Fruit fly (Drosophila melanogaster) whole organism, embryonic: ENCODE measurements around the gene tmod.

Source experiments
- ATbp ChIP-seq: fragments of 200-800 bp; sonication (Bioruptor generic); optimal IDR thresholded peaks from 2 replicates; lab custom pipeline; 2017; ENCODE audit warnings: missing biosample characterization, mild to moderate bottlenecking, missing genetic modification characterization, missing genetic modification reagents
- BtbVII ChIP-seq: fragments of 200-800 bp; sonication (Bioruptor generic); optimal IDR thresholded peaks from 3 replicates; lab custom pipeline; 2017; ENCODE audit warnings: missing biosample characterization, mild to moderate bottlenecking, missing genetic modification characterization
- CG1024 ChIP-seq: fragments of 200-800 bp; sonication (Bioruptor generic); IDR thresholded peaks from 2 replicates; pipeline ENCODE4 v1.3.6; 2022; ENCODE audit warnings: missing biosample characterization, missing genetic modification characterization
- CG10431 ChIP-seq: fragments of 200-800 bp; sonication (Bioruptor generic); optimal IDR thresholded peaks from 3 replicates; lab custom pipeline; 2018; ENCODE audit warnings: missing biosample characterization, mild to moderate bottlenecking, missing genetic modification characterization
- CG10979 ChIP-seq: fragments of 200-800 bp; sonication (Bioruptor generic); optimal IDR thresholded peaks from 2 replicates; lab custom pipeline; 2018; ENCODE audit warnings: missing biosample characterization, mild to moderate bottlenecking, missing genetic modification characterization, moderate library complexity
- CG11247 ChIP-seq: fragments of 200-800 bp; sonication (Bioruptor generic); IDR thresholded peaks from 2 replicates; pipeline ENCODE4 v1.3.6; 2022; ENCODE audit warnings: missing biosample characterization, missing genetic modification characterization
- CG11504 ChIP-seq: fragments of 200-800 bp; sonication (Bioruptor generic); optimal IDR thresholded peaks from 3 replicates; lab custom pipeline; 2019; ENCODE audit warnings: missing biosample characterization, mild to moderate bottlenecking, missing genetic modification characterization, moderate library complexity
- CG12104 ChIP-seq: fragments of 200-800 bp; sonication (Bioruptor generic); optimal IDR thresholded peaks from 3 replicates; lab custom pipeline; 2016; ENCODE audit warnings: missing biosample characterization, missing genetic modification characterization
- CG13424 ChIP-seq: fragments of 200-800 bp; sonication (Bioruptor generic); optimal IDR thresholded peaks from 2 replicates; lab custom pipeline; 2019; ENCODE audit warnings: missing biosample characterization, mild to moderate bottlenecking, missing genetic modification characterization, moderate library complexity
- CG14441 ChIP-seq: fragments of 200-800 bp; sonication (Bioruptor generic); IDR thresholded peaks from 2 replicates; pipeline ENCODE4 v1.3.6; 2022; ENCODE audit warnings: missing biosample characterization, missing genetic modification characterization
- CG17359 ChIP-seq: fragments of 200-800 bp; sonication (Bioruptor generic); optimal IDR thresholded peaks from 3 replicates; lab custom pipeline; 2018; ENCODE audit warnings: missing biosample characterization, mild to moderate bottlenecking, missing genetic modification characterization, moderate library complexity
- CG18262 ChIP-seq: fragments of 200-800 bp; optimal IDR thresholded peaks from 3 replicates; lab custom pipeline; 2019; ENCODE audit warnings: missing biosample characterization, mild to moderate bottlenecking, missing genetic modification characterization, moderate library complexity
- CG2678 ChIP-seq: fragments of 200-800 bp; sonication (Bioruptor generic); optimal IDR thresholded peaks from 3 replicates; lab custom pipeline; 2019; ENCODE audit warnings: missing biosample characterization, mild to moderate bottlenecking, missing genetic modification characterization, moderate library complexity
- CG2712 ChIP-seq: fragments of 200-800 bp; optimal IDR thresholded peaks from 3 replicates; lab custom pipeline; 2019; ENCODE audit warnings: missing biosample characterization, mild to moderate bottlenecking, missing genetic modification characterization, moderate library complexity
- CG31224 ChIP-seq: fragments of 200-800 bp; sonication (Bioruptor generic); IDR thresholded peaks from 2 replicates; pipeline ENCODE4 v1.3.6; 2022; ENCODE audit warnings: missing biosample characterization, missing genetic modification characterization
- CG4282 ChIP-seq: fragments of 200-800 bp; sonication (Bioruptor generic); optimal IDR thresholded peaks from 2 replicates; lab custom pipeline; 2016; ENCODE audit warnings: missing biosample characterization, missing genetic modification characterization
- CG4730 ChIP-seq: fragments of 200-800 bp; sonication (Bioruptor generic); IDR thresholded peaks from 2 replicates; pipeline ENCODE4 v1.3.6; 2022; ENCODE audit warnings: missing biosample characterization, missing genetic modification characterization
- CG6254 ChIP-seq: fragments of 200-800 bp; sonication (Bioruptor generic); optimal IDR thresholded peaks from 3 replicates; lab custom pipeline; 2017; ENCODE audit warnings: mild to moderate bottlenecking, missing biosample characterization, missing genetic modification reagents, missing genetic modification characterization
- CG6813 ChIP-seq: fragments of 200-800 bp; sonication (Bioruptor generic); optimal IDR thresholded peaks from 2 replicates; lab custom pipeline; 2017; ENCODE audit warnings: missing biosample characterization, missing genetic modification characterization, mild to moderate bottlenecking, moderate library complexity, missing genetic modification reagents
- CG7839 ChIP-seq: fragments of 200-800 bp; sonication (Bioruptor generic); optimal IDR thresholded peaks from 3 replicates; lab custom pipeline; 2018; ENCODE audit warnings: missing biosample characterization, mild to moderate bottlenecking, missing genetic modification characterization, moderate library complexity
- CG7987 ChIP-seq: fragments of 200-800 bp; sonication (Bioruptor generic); optimal IDR thresholded peaks from 2 replicates; lab custom pipeline; 2018; ENCODE audit warnings: missing biosample characterization, mild to moderate bottlenecking, missing genetic modification characterization, moderate library complexity
- D19A ChIP-seq: fragments of 200-800 bp; optimal IDR thresholded peaks from 3 replicates; lab custom pipeline; 2019; ENCODE audit warnings: missing biosample characterization, mild to moderate bottlenecking, missing genetic modification characterization, moderate library complexity
- D19B ChIP-seq: fragments of 200-800 bp; sonication (Bioruptor generic); optimal IDR thresholded peaks from 2 replicates; lab custom pipeline; 2017; ENCODE audit warnings: missing biosample characterization, mild to moderate bottlenecking, missing genetic modification characterization
- Deaf1 ChIP-seq: fragments of 200-800 bp; optimal IDR thresholded peaks from 3 replicates; lab custom pipeline; 2019; ENCODE audit warnings: missing biosample characterization, mild to moderate bottlenecking, missing genetic modification characterization, moderate library complexity
- Doc2 ChIP-seq: fragments of 200-800 bp; sonication (Bioruptor generic); IDR thresholded peaks from 2 replicates; pipeline ENCODE4 v1.3.6; 2022; ENCODE audit warnings: missing biosample characterization, missing genetic modification characterization
- Drgx ChIP-seq: fragments of 200-800 bp; sonication (Bioruptor generic); IDR thresholded peaks from 2 replicates; pipeline ENCODE4 v1.3.6; 2022; ENCODE audit warnings: missing biosample characterization, missing genetic modification characterization
- Hr3 ChIP-seq: fragments of 200-800 bp; sonication (Bioruptor generic); optimal IDR thresholded peaks from 3 replicates; lab custom pipeline; 2016; ENCODE audit warnings: missing biosample characterization, missing genetic modification characterization
- NK7.1 ChIP-seq: fragments of 200-800 bp; sonication (Bioruptor generic); optimal IDR thresholded peaks from 3 replicates; lab custom pipeline; 2016; ENCODE audit warnings: missing biosample characterization, missing genetic modification characterization
- Nf-YA ChIP-seq: fragments of 200-800 bp; sonication (Bioruptor generic); IDR thresholded peaks from 2 replicates; pipeline ENCODE4 v1.3.6; 2022; ENCODE audit warnings: missing biosample characterization, missing genetic modification characterization
- Sox100B ChIP-seq: fragments of 200-800 bp; sonication (Bioruptor generic); optimal IDR thresholded peaks from 3 replicates; lab custom pipeline; 2018; ENCODE audit warnings: missing biosample characterization, mild to moderate bottlenecking, missing genetic modification characterization
- Sox102F ChIP-seq: fragments of 200-800 bp; sonication (Bioruptor generic); optimal IDR thresholded peaks from 2 replicates; lab custom pipeline; 2018; ENCODE audit warnings: missing biosample characterization, mild to moderate bottlenecking, missing genetic modification characterization, moderate library complexity
- Ssrp ChIP-seq: fragments of 200-800 bp; sonication (Bioruptor generic); optimal IDR thresholded peaks from 2 replicates; lab custom pipeline; 2018; ENCODE audit warnings: missing biosample characterization, mild to moderate bottlenecking, missing genetic modification characterization, moderate library complexity
- Xbp1 ChIP-seq: fragments of 200-800 bp; sonication (Bioruptor generic); optimal IDR thresholded peaks from 3 replicates; lab custom pipeline; 2016; ENCODE audit warnings: missing biosample characterization, mild to moderate bottlenecking, missing genetic modification characterization
- bcd ChIP-seq: fragments of 200-800 bp; sonication (Bioruptor generic); optimal IDR thresholded peaks from 2 replicates; lab custom pipeline; 2017; ENCODE audit warnings: missing biosample characterization, mild to moderate bottlenecking, missing genetic modification characterization
- crol ChIP-seq: fragments of 200-800 bp; sonication (Bioruptor generic); IDR thresholded peaks from 2 replicates; pipeline ENCODE4 v1.3.6; 2022; ENCODE audit warnings: missing biosample characterization, missing genetic modification characterization
- dmrt11E ChIP-seq: fragments of 200-800 bp; sonication (Bioruptor generic); optimal IDR thresholded peaks from 3 replicates; lab custom pipeline; 2018; ENCODE audit warnings: missing biosample characterization, mild to moderate bottlenecking, missing genetic modification characterization, moderate library complexity
- ems ChIP-seq: fragments of 200-800 bp; sonication (Bioruptor generic); optimal IDR thresholded peaks from 3 replicates; lab custom pipeline; 2016; ENCODE audit warnings: missing biosample characterization, missing genetic modification characterization
- en ChIP-seq: fragments of 200-800 bp; sonication (Bioruptor generic); optimal IDR thresholded peaks from 2 replicates; lab custom pipeline; 2016; ENCODE audit warnings: missing biosample characterization, missing genetic modification characterization
- eve ChIP-seq, 2 experiments: fragments of >200 bp; optimal IDR thresholded peaks; 2 replicates each; lab custom pipeline; 2017; ENCODE audit warnings: missing biosample characterization in 2 of 2, missing genetic modification characterization in 2 of 2
- fd96Cb ChIP-seq: fragments of 200-800 bp; sonication (Bioruptor generic); optimal IDR thresholded peaks from 2 replicates; lab custom pipeline; 2018; ENCODE audit warnings: missing biosample characterization, mild to moderate bottlenecking, missing genetic modification characterization, moderate library complexity
- gem ChIP-seq: fragments of 200-800 bp; sonication (Bioruptor generic); optimal IDR thresholded peaks from 2 replicates; lab custom pipeline; 2019; ENCODE audit warnings: missing biosample characterization, mild to moderate bottlenecking, missing genetic modification characterization, moderate library complexity
- mld ChIP-seq: fragments of 200-800 bp; sonication (Bioruptor generic); IDR thresholded peaks from 3 replicates; pipeline ENCODE4 v1.3.6; 2022; ENCODE audit warnings: missing biosample characterization, missing genetic modification characterization; ENCODE audit not compliant: partially characterized antibody
- nmo ChIP-seq: fragments of 200-800 bp; sonication (Bioruptor generic); optimal IDR thresholded peaks from 2 replicates; lab custom pipeline; 2018; ENCODE audit warnings: missing biosample characterization, mild to moderate bottlenecking, missing genetic modification characterization, moderate library complexity
- nom ChIP-seq: fragments of 200-800 bp; sonication (Bioruptor generic); optimal IDR thresholded peaks from 2 replicates; lab custom pipeline; 2017; ENCODE audit warnings: missing biosample characterization, missing genetic modification characterization, mild to moderate bottlenecking, moderate library complexity, missing genetic modification reagents
- repo ChIP-seq: fragments of 200-800 bp; sonication (Bioruptor generic); optimal IDR thresholded peaks from 2 replicates; lab custom pipeline; 2016; ENCODE audit warnings: missing biosample characterization, missing genetic modification characterization
- ro ChIP-seq: fragments of 200-800 bp; sonication (Bioruptor generic); IDR thresholded peaks from 2 replicates; pipeline ENCODE4 v1.3.6; 2022; ENCODE audit warnings: missing biosample characterization, missing genetic modification characterization
- row ChIP-seq: fragments of 200-800 bp; sonication (Bioruptor generic); IDR thresholded peaks from 3 replicates; pipeline ENCODE4 v1.3.6; 2022; ENCODE audit warnings: missing biosample characterization, missing genetic modification characterization
- run ChIP-seq: fragments of 200-800 bp; sonication (Bioruptor generic); optimal IDR thresholded peaks from 3 replicates; lab custom pipeline; 2018; ENCODE audit warnings: missing biosample characterization, mild to moderate bottlenecking, missing genetic modification characterization
- shn ChIP-seq: fragments of 200-800 bp; sonication (Bioruptor generic); optimal IDR thresholded peaks from 3 replicates; lab custom pipeline; 2016; ENCODE audit warnings: missing biosample characterization, missing genetic modification characterization
- sug ChIP-seq: fragments of 200-800 bp; optimal IDR thresholded peaks from 2 replicates; lab custom pipeline; 2019; ENCODE audit warnings: missing biosample characterization, mild to moderate bottlenecking, missing genetic modification characterization, moderate library complexity

tmod gene

DNA sequence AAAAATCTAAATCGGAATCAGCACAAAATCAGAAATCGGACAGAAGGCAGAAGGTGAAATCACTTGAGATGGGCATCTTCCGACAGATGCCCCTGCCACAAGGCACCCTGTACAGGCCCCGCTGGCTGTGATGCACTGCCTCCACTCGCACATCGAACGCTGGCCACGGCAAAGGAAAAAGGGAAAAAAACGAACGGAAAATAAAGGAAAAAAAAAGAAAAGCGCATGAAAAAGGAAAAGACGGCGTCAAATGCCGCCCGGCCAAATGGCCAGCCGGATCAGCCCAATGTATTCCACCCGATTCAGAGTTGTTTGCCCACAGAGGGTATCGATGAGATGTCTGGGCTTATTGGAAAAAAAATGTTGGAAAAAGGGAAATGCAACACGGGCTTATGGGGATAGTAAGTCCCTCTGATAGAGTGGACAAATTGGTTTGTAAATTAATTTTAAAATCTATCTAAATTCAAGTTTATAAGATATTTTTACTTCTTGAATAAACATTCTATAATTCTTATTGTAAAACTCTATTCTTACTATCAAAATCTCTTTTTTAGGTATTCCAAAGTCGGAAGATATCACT lies 1.2 kb upstream of the tmod start (continued):
- peak; percentile 59 for TF ChIP-seq row (GFP tag; lab: Robert Waterston, UW)
- TF ChIP-seq CG4730 (GFP tag; lab: Robert Waterston, UW) = no peak
- peak; percentile 37 for TF ChIP-seq CG18262
- no peak for TF ChIP-seq CG11247 (GFP tag; lab: Robert Waterston, UW)
- no peak for TF ChIP-seq Nf-YA
- TF ChIP-seq ro = no peak
- no peak for TF ChIP-seq CG17359 (tag; lab: Kevin White, UChicago)
- peak; percentile 39 for TF ChIP-seq CG11504 (tag; lab: Kevin White, UChicago)
- TF ChIP-seq CG7987 = no peak
- TF ChIP-seq en (GFP tag; lab: Kevin White, UChicago) = no peak
- peak; percentile 9 for TF ChIP-seq Xbp1 (GFP tag; lab: Kevin White, UChicago)
- peak; percentile 47 for TF ChIP-seq CG2678 (tag; lab: Kevin White, UChicago)
- TF ChIP-seq eve (GFP tag; optimal IDR thresholded peaks at IDR 0.05; lab: Kevin White, UChicago) = no peak
- no peak for TF ChIP-seq shn (GFP tag; lab: Kevin White, UChicago)
- peak; percentile 31 for TF ChIP-seq D19A (tag; lab: Kevin White, UChicago)
- peak; percentile 17 for TF ChIP-seq run (tag; lab: Kevin White, UChicago)
- no peak for TF ChIP-seq BtbVII (GFP tag; lab: Kevin White, UChicago)
- TF ChIP-seq CG12104 (GFP tag; lab: Kevin White, UChicago) = no peak
- TF ChIP-seq Hr3 (GFP tag; lab: Kevin White, UChicago) = no peak
- TF ChIP-seq CG13424 = peak; percentile 18
- no peak for TF ChIP-seq sug
- peak; percentile 6 for TF ChIP-seq dmrt11E (tag; lab: Kevin White, UChicago)
- peak; percentile 46 for TF ChIP-seq Sox102F (GFP tag; lab: Kevin White, UChicago)
- TF ChIP-seq gem = peak; percentile 50
- TF ChIP-seq CG6813 = no peak
- TF ChIP-seq bcd = peak; percentile 5
- peak; percentile 23 for TF ChIP-seq CG7839
- TF ChIP-seq Sox100B (GFP tag; lab: Kevin White, UChicago) = peak; percentile 20
- no peak for TF ChIP-seq NK7.1 (GFP tag; lab: Kevin White, UChicago)
- peak; percentile 18 for TF ChIP-seq CG10979
- peak; percentile 32 for TF ChIP-seq nmo (GFP tag; lab: Kevin White, UChicago)
- no peak for TF ChIP-seq Doc2 (GFP tag; lab: Robert Waterston, UW)
- TF ChIP-seq Drgx (GFP tag; lab: Robert Waterston, UW) = 0 out of 2 replicates have a peak, but pooled peaks have one; percentile 26
- peak; percentile 30 for TF ChIP-seq Ssrp (tag; lab: Kevin White, UChicago)
- no peak for TF ChIP-seq repo (GFP tag; lab: Kevin White, UChicago)
- TF ChIP-seq CG1024 (GFP tag; lab: Robert Waterston, UW) = no peak
- peak; percentile 42 for TF ChIP-seq CG2712 (tag; lab: Kevin White, UChicago)
- no peak for TF ChIP-seq nom
- no peak for TF ChIP-seq crol
- no peak for TF ChIP-seq CG10431 (GFP tag; lab: Kevin White, UChicago)
- TF ChIP-seq ATbp = no peak
- TF ChIP-seq ems (GFP tag; lab: Kevin White, UChicago) = no peak
- TF ChIP-seq D19B (GFP tag; lab: Kevin White, UChicago) = peak; percentile 60
- TF ChIP-seq CG6254 (GFP tag; lab: Kevin White, UChicago) = peak; percentile 9
- TF ChIP-seq fd96Cb (tag; lab: Kevin White, UChicago) = peak; percentile 27
- no peak for TF ChIP-seq CG31224 (GFP tag; lab: Robert Waterston, UW)
- TF ChIP-seq CG14441 (GFP tag; lab: Robert Waterston, UW) = 0 out of 2 replicates have a peak, but pooled peaks have one; percentile 10
- TF ChIP-seq Deaf1 = no peak
- TF ChIP-seq CG4282 = no peak
- TF ChIP-seq mld (GFP tag; lab: Robert Waterston, UW) = no peak
